Worm (Caenorhabditis elegans) whole organism, L3 larva: ENCODE measurements around the gene qns-1.
A peak's percentile ranks its signal among the peaks of the same experiment; 100 is the strongest.

Experiments
- R02D3.7 ChIP-seq: fragments of 150-350 bp; optimal IDR thresholded peaks from 2 replicates; lab custom pipeline; 2014; ENCODE audit warnings: missing biosample characterization, missing genetic modification characterization
- ama-1 ChIP-seq: fragments of 150-350 bp; optimal IDR thresholded peaks from 2 replicates; lab custom pipeline; 2018
- egl-27 ChIP-seq: sonication (generic microtip); optimal IDR thresholded peaks from 4 replicates; lab custom pipeline; 2017; ENCODE audit warnings: missing biosample characterization, missing genetic modification reagents, missing genetic modification characterization
- elt-1 ChIP-seq: fragments of 150-350 bp; optimal IDR thresholded peaks from 2 replicates; lab custom pipeline; 2014; ENCODE audit warnings: missing biosample characterization, missing genetic modification characterization
- fkh-10 ChIP-seq: sonication (generic microtip); optimal IDR thresholded peaks from 2 replicates; lab custom pipeline; 2017; ENCODE audit warnings: missing biosample characterization, missing genetic modification reagents, missing genetic modification characterization
- fos-1 ChIP-seq: fragments of 150-350 bp; optimal IDR thresholded peaks from 2 replicates; lab custom pipeline; 2014; ENCODE audit warnings: missing biosample characterization, missing genetic modification characterization
- lsy-12 ChIP-seq: sonication (generic microtip); optimal IDR thresholded peaks from 2 replicates; lab custom pipeline; 2016; ENCODE audit warnings: mild to moderate bottlenecking, missing genetic modification characterization, missing compliant biosample characterization
- nfya-1 ChIP-seq: sonication (generic microtip); optimal IDR thresholded peaks from 2 replicates; lab custom pipeline; 2017; ENCODE audit warnings: missing genetic modification characterization, mild to moderate bottlenecking, missing compliant biosample characterization, antibody characterized with exemption, moderate library complexity; ENCODE audit not compliant: insufficient read depth
- sea-2 ChIP-seq: fragments of 150-350 bp; sonication (generic microtip); optimal IDR thresholded peaks from 4 replicates; lab custom pipeline; 2014; ENCODE audit warnings: missing biosample characterization, missing genetic modification reagents, missing genetic modification characterization
- snpc-4 ChIP-seq: fragments of 150-350 bp; optimal IDR thresholded peaks from 2 replicates; lab custom pipeline; 2014; ENCODE audit warnings: missing biosample characterization, missing genetic modification characterization
- unc-39 ChIP-seq: sonication (generic microtip); optimal IDR thresholded peaks from 4 replicates; lab custom pipeline; 2017; ENCODE audit warnings: missing biosample characterization, missing genetic modification characterization

ce11 chrIV:10222122-10222589 is 3.0 kb upstream of the qns-1 start, which contains the start of gene C24F3.2:
- no peak for TF ChIP-seq fos-1 (tag; lab: Kevin White, UChicago)
- TF ChIP-seq unc-39 (tag; lab: Kevin White, UChicago): no peak
- TF ChIP-seq egl-27: no peak
- peak; percentile 70 for TF ChIP-seq lsy-12 (tag; lab: Kevin White, UChicago)
- no peak for TF ChIP-seq elt-1 (tag; lab: Kevin White, UChicago)
- TF ChIP-seq ama-1 (lab: Kevin White, UChicago): no peak
- no peak for TF ChIP-seq snpc-4 (tag; lab: Kevin White, UChicago)
- peak; percentile 4 for TF ChIP-seq fkh-10 (GFP tag; lab: Kevin White, UChicago)
- peak; percentile 88 for TF ChIP-seq nfya-1 (tag; lab: Kevin White, UChicago)
- no peak for TF ChIP-seq sea-2
- TF ChIP-seq R02D3.7 (tag; lab: Kevin White, UChicago): no peak
